Worm (Caenorhabditis elegans) whole organism, L1 larva: Measurements from ENCODE around the gene C36E6.8.

Experiments used
- C04F5.9 ChIP-seq: sonication (generic microtip); optimal IDR thresholded peaks from 2 replicates; lab custom pipeline; 2016; ENCODE audit warnings: missing genetic modification characterization, missing compliant biosample characterization
- C16A3.4 ChIP-seq: fragments of 150-350 bp; optimal IDR thresholded peaks from 2 replicates; lab custom pipeline; 2014; ENCODE audit warnings: missing biosample characterization, missing genetic modification characterization
- blmp-1 ChIP-seq: fragments of 150-350 bp; optimal IDR thresholded peaks from 2 replicates; lab custom pipeline; 2014; ENCODE audit warnings: missing biosample characterization, missing genetic modification characterization
- ceh-63 ChIP-seq: fragments of 200-800 bp; sonication (Bioruptor generic); optimal IDR thresholded peaks from 2 replicates; lab custom pipeline; 2018; ENCODE audit warnings: mild to moderate bottlenecking, missing genetic modification characterization, missing compliant biosample characterization
- ceh-88 ChIP-seq: fragments of 200-800 bp; sonication (Bioruptor generic); IDR thresholded peaks from 2 replicates; pipeline ENCODE4 v1.3.6; 2022; ENCODE audit warnings: missing genetic modification characterization, missing compliant biosample characterization
- ces-1 ChIP-seq: fragments of 150-350 bp; optimal IDR thresholded peaks from 2 replicates; lab custom pipeline; 2014; ENCODE audit warnings: missing biosample characterization, missing genetic modification reagents, missing genetic modification characterization
- dsc-1 ChIP-seq: sonication (generic microtip); optimal IDR thresholded peaks from 2 replicates; lab custom pipeline; 2016; ENCODE audit warnings: mild to moderate bottlenecking, missing genetic modification characterization, missing compliant biosample characterization
- efl-3 ChIP-seq: fragments of 200-800 bp; sonication (Bioruptor generic); optimal IDR thresholded peaks from 2 replicates; lab custom pipeline; 2018; ENCODE audit warnings: mild to moderate bottlenecking, missing genetic modification characterization, missing compliant biosample characterization
- egl-13 ChIP-seq: sonication (generic microtip); optimal IDR thresholded peaks from 2 replicates; lab custom pipeline; 2016; ENCODE audit warnings: missing genotype, missing genetic modification reagents, missing genetic modification characterization, missing compliant biosample characterization
- elt-3 ChIP-seq, 6 experiments: fragments of 150-350 bp in 1 of 6; sonication (generic microtip); optimal IDR thresholded peaks; 2 replicates each; lab custom pipeline; 2017 to 2018; ENCODE audit warnings: missing biosample characterization in 6 of 6, missing genetic modification characterization in 6 of 6, inconsistent platforms in 1 of 6
- fos-1 ChIP-seq: fragments of 150-350 bp; optimal IDR thresholded peaks from 2 replicates; lab custom pipeline; 2014; ENCODE audit warnings: missing biosample characterization, missing genetic modification characterization
- hlh-4 ChIP-seq: sonication (generic microtip); optimal IDR thresholded peaks from 2 replicates; lab custom pipeline; 2016; ENCODE audit warnings: mild to moderate bottlenecking, missing genetic modification characterization, missing compliant biosample characterization
- irx-1 ChIP-seq: sonication (generic microtip); optimal IDR thresholded peaks from 2 replicates; lab custom pipeline; 2016; ENCODE audit warnings: missing genetic modification characterization, missing compliant biosample characterization
- jun-1 ChIP-seq: fragments of 150-350 bp; optimal IDR thresholded peaks from 2 replicates; lab custom pipeline; 2014; ENCODE audit warnings: missing biosample characterization, missing genetic modification reagents, missing genetic modification characterization
- lin-13 ChIP-seq: fragments of 150-350 bp; optimal IDR thresholded peaks from 2 replicates; lab custom pipeline; 2014; ENCODE audit warnings: missing biosample characterization, missing genetic modification reagents, missing genetic modification characterization
- lin-14 ChIP-seq: fragments of 200-800 bp; sonication (Bioruptor generic); optimal IDR thresholded peaks from 2 replicates; lab custom pipeline; 2018; ENCODE audit warnings: mild to moderate bottlenecking, missing genetic modification characterization, moderate library complexity, missing compliant biosample characterization
- lir-3 ChIP-seq: sonication (generic microtip); optimal IDR thresholded peaks from 2 replicates; lab custom pipeline; 2016; ENCODE audit warnings: mild to moderate bottlenecking, missing genetic modification characterization, moderate library complexity, missing compliant biosample characterization; ENCODE audit not compliant: poor library complexity
- lsy-2 ChIP-seq, 2 experiments: fragments of 150-350 bp; optimal IDR thresholded peaks; 2 replicates each; lab custom pipeline; 2014; ENCODE audit warnings: missing biosample characterization in 2 of 2, missing genetic modification characterization in 2 of 2
- mdl-1 ChIP-seq, 2 experiments: fragments of 150-350 bp; optimal IDR thresholded peaks; 2 replicates each; lab custom pipeline; 2014 to 2017; ENCODE audit warnings: missing biosample characterization in 2 of 2, missing genetic modification characterization in 2 of 2, inconsistent platforms in 1 of 2
- nhr-11 ChIP-seq: fragments of 150-350 bp; optimal IDR thresholded peaks from 2 replicates; lab custom pipeline; 2014; ENCODE audit warnings: missing biosample characterization, missing genetic modification characterization
- nhr-12 ChIP-seq: sonication (generic microtip); optimal IDR thresholded peaks from 2 replicates; lab custom pipeline; 2017; ENCODE audit warnings: missing biosample characterization, missing genetic modification characterization
- nhr-19 ChIP-seq: fragments of 200-800 bp; sonication (Bioruptor generic); conservative IDR thresholded peaks from 2 replicates; pipeline ENCODE4 v1.3.6; 2022; ENCODE audit warnings: missing genetic modification characterization, missing compliant biosample characterization
- nhr-20 ChIP-seq: sonication (generic microtip); optimal IDR thresholded peaks from 2 replicates; lab custom pipeline; 2016; ENCODE audit warnings: mild to moderate bottlenecking, missing genetic modification characterization, missing compliant biosample characterization
- nhr-237 ChIP-seq: fragments of 150-350 bp; optimal IDR thresholded peaks from 2 replicates; lab custom pipeline; 2014; ENCODE audit warnings: missing biosample characterization, missing genetic modification characterization
- nhr-28 ChIP-seq: fragments of 150-350 bp; optimal IDR thresholded peaks from 2 replicates; lab custom pipeline; 2014; ENCODE audit warnings: missing biosample characterization, missing genetic modification characterization
- nhr-47 ChIP-seq: sonication (generic microtip); optimal IDR thresholded peaks from 2 replicates; lab custom pipeline; 2016; ENCODE audit warnings: mild to moderate bottlenecking, missing genetic modification characterization, moderate library complexity, missing compliant biosample characterization
- nhr-71 ChIP-seq: sonication (generic microtip); optimal IDR thresholded peaks from 2 replicates; lab custom pipeline; 2016; ENCODE audit warnings: mild to moderate bottlenecking, missing genetic modification characterization, moderate library complexity, missing compliant biosample characterization
- nhr-77 ChIP-seq: fragments of 150-350 bp; optimal IDR thresholded peaks from 2 replicates; lab custom pipeline; 2014; ENCODE audit warnings: missing biosample characterization, missing genetic modification characterization
- pag-3 ChIP-seq: sonication (generic microtip); optimal IDR thresholded peaks from 2 replicates; lab custom pipeline; 2017; ENCODE audit warnings: missing genetic modification characterization, mild to moderate bottlenecking, missing compliant biosample characterization, antibody characterized with exemption, borderline replicate concordance; ENCODE audit not compliant: insufficient read depth
- pax-3 ChIP-seq: fragments of 200-800 bp; sonication (Bioruptor generic); optimal IDR thresholded peaks from 2 replicates; lab custom pipeline; 2018; ENCODE audit warnings: mild to moderate bottlenecking, missing genetic modification characterization, moderate library complexity, missing compliant biosample characterization
- rnt-1 ChIP-seq: sonication (generic microtip); optimal IDR thresholded peaks from 2 replicates; lab custom pipeline; 2016; ENCODE audit warnings: mild to moderate bottlenecking, missing genetic modification characterization, moderate library complexity, missing compliant biosample characterization
- skn-1 ChIP-seq: fragments of 150-350 bp; optimal IDR thresholded peaks from 2 replicates; lab custom pipeline; 2014; ENCODE audit warnings: missing biosample characterization, missing genetic modification characterization
- snpc-4 ChIP-seq: fragments of 150-350 bp; optimal IDR thresholded peaks from 2 replicates; lab custom pipeline; 2014; ENCODE audit warnings: missing biosample characterization, missing genetic modification characterization
- snu-23 ChIP-seq: sonication (generic microtip); optimal IDR thresholded peaks from 2 replicates; lab custom pipeline; 2016; ENCODE audit warnings: missing genetic modification characterization, missing compliant biosample characterization
- swsn-7 ChIP-seq: sonication (generic microtip); optimal IDR thresholded peaks from 2 replicates; lab custom pipeline; 2016; ENCODE audit warnings: missing genetic modification characterization, missing compliant biosample characterization
- tbx-2 ChIP-seq: sonication (generic microtip); optimal IDR thresholded peaks from 2 replicates; lab custom pipeline; 2016; ENCODE audit warnings: missing genetic modification characterization, missing compliant biosample characterization
- unc-130 ChIP-seq: fragments of 150-350 bp; optimal IDR thresholded peaks from 2 replicates; lab custom pipeline; 2017; ENCODE audit warnings: missing biosample characterization, missing genetic modification characterization, inconsistent platforms
- unc-62 ChIP-seq: fragments of 150-350 bp; optimal IDR thresholded peaks from 2 replicates; lab custom pipeline; 2014; ENCODE audit warnings: missing biosample characterization, missing genetic modification reagents, missing genetic modification characterization
- unc-98 ChIP-seq: fragments of 200-800 bp; sonication (Bioruptor generic); IDR thresholded peaks from 2 replicates; pipeline ENCODE4 v1.3.6; 2022; ENCODE audit warnings: missing genetic modification characterization, missing compliant biosample characterization
- xbp-1 ChIP-seq: sonication (generic microtip); optimal IDR thresholded peaks from 2 replicates; lab custom pipeline; 2016; ENCODE audit warnings: missing genetic modification characterization, missing compliant biosample characterization

Gene C36E6.8

DNA sequence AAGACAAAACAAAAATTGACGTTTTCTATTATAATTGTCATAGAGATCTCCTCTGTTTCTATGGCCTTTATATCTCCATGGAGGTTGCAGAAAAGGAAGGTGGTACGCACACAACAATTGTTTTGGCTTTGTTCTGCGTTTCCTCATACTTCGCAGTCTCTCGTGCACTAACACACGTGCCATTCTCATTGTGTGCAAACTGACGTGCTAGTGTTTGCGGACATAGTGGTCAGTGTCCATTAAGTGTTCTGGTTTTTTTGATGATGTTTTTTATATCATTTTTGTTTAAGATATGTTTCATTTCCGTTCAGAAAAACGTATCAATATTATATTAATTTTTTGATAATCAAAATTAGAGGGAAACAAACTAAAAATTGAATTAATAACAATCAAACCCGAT, 12.9 kb downstream of the C36E6.8 start, which contains the start of gene C36E6.2 (continued):
- TF ChIP-seq rnt-1 (tag; lab: Kevin White, UChicago) (peak; percentile 85), egl-13 (tag; lab: Kevin White, UChicago) (peak; percentile 16), dsc-1 (tag; lab: Kevin White, UChicago) (peak; percentile 77), skn-1 (tag; lab: Kevin White, UChicago) (peak; percentile 72), pax-3 (tag; lab: Kevin White, UChicago) (no peak), hlh-4 (tag; lab: Kevin White, UChicago) (no peak), unc-62 (GFP tag; lab: Kevin White, UChicago) (no peak), snu-23 (GFP tag; lab: Kevin White, UChicago) (peak; percentile 89), blmp-1 (tag; lab: Kevin White, UChicago) (peak; percentile 82), fos-1 (tag; lab: Kevin White, UChicago) (peak; percentile 46), unc-98 (GFP tag; lab: Robert Waterston, UW) (no peak), nhr-237 (tag; lab: Kevin White, UChicago) (peak; percentile 32), lin-14 (GFP tag; lab: Kevin White, UChicago) (peak; percentile 94), irx-1 (tag; lab: Kevin White, UChicago) (peak; percentile 70), unc-130 (tag; lab: Kevin White, UChicago) (peak; percentile 88), nhr-11 (tag; lab: Kevin White, UChicago) (peak; percentile 32), nhr-28 (tag; lab: Kevin White, UChicago) (no peak), C04F5.9 (tag; lab: Kevin White, UChicago) (peak; percentile 51), ceh-88 (no peak), lir-3 (tag; lab: Kevin White, UChicago) (peak; percentile 42), nhr-71 (tag; lab: Kevin White, UChicago) (peak; percentile 89)
- TF ChIP-seq, all 84 proteins: peak for 46

DNA sequence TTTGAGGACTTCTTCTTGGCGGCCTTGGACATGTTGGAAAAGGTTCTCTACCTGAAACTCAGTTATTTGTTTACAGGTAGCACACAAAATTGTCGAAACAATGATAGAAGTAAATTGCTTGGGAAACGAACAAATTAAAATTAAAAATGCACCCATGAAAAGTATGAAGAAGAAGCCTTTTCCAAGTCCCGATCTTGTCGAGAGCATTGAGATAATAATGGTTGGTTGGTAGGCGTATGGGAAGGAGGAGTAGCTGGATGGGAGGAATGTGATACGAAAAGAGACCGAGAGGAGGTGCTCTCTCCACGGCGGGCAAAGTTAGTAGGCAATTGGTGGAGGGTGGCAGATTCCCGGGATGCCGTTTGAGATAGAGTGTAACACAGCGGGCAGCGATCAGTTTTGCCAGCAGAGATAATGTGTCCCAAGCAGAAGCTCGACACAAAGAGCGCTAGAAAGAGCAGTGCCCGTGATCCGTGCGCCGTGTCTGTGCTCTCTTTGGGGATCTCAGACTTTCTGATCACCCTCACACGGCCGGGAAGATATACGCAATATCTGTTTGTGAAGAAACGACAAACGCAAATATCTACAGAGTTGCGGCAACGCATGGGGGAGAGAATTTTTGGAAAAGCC, 18.2 kb downstream of the C36E6.8 start, which contains the start of gene mlc-2:
Gene mlc-2 (minus strand): TSS at position 51 of the 630 bp plus-strand sequence.
- TF ChIP-seq pag-3 (tag; lab: Kevin White, UChicago), result peak; percentile 96
- TF ChIP-seq nhr-19 (GFP tag; lab: Robert Waterston, UW), result peak; percentile 65
- peak; percentile 35 for TF ChIP-seq nhr-77 (tag; lab: Kevin White, UChicago)
- TF ChIP-seq swsn-7, result peak; percentile 28
- peak; percentile 20 for TF ChIP-seq nhr-47 (tag; lab: Kevin White, UChicago)
- peak; percentile 71 for TF ChIP-seq rnt-1 (tag; lab: Kevin White, UChicago)
- no peak for TF ChIP-seq lin-13 (GFP tag; lab: Kevin White, UChicago)
- peak; percentile 67 for TF ChIP-seq dsc-1 (tag; lab: Kevin White, UChicago)
- TF ChIP-seq nhr-12 (tag; lab: Kevin White, UChicago), result no peak
- TF ChIP-seq mdl-1 (tag; optimal IDR thresholded peaks at IDR 0.05; lab: Kevin White, UChicago), result no peak
- no peak for TF ChIP-seq efl-3
- peak; percentile 52 for TF ChIP-seq tbx-2 (tag; lab: Kevin White, UChicago)
- no peak for TF ChIP-seq elt-3 (tag; optimal IDR thresholded peaks at IDR 0.05; lab: Kevin White, UChicago)
- TF ChIP-seq ces-1 (GFP tag; lab: Kevin White, UChicago), result no peak
- TF ChIP-seq C16A3.4 (tag; lab: Kevin White, UChicago), result no peak
- TF ChIP-seq ceh-63 (GFP tag; lab: Kevin White, UChicago), result no peak
- no peak for TF ChIP-seq jun-1 (tag; lab: Kevin White, UChicago)
- TF ChIP-seq snpc-4, result no peak
- peak; percentile 9 for TF ChIP-seq xbp-1
- peak; percentile 79 for TF ChIP-seq lin-14 (GFP tag; lab: Kevin White, UChicago)
- peak; percentile 3 for TF ChIP-seq unc-130 (tag; lab: Kevin White, UChicago)
- peak; percentile 55 for TF ChIP-seq snu-23 (GFP tag; lab: Kevin White, UChicago)
- peak; percentile 82 for TF ChIP-seq nhr-71 (tag; lab: Kevin White, UChicago)
- peak; percentile 57 for TF ChIP-seq nhr-20 (tag; lab: Kevin White, UChicago)
- TF ChIP-seq lsy-2 (tag; optimal IDR thresholded peaks at IDR 0.05; lab: Kevin White, UChicago), result peak in 1 of 2 experiments; percentile 41
- TF ChIP-seq, all 84 proteins: peak for 15
